Worm (Caenorhabditis elegans) whole organism, mixed stage, embryonic: ENCODE data around the gene mrp-5.

Source experiments
- lin-13 ChIP-seq: fragments of 150-350 bp; optimal IDR thresholded peaks from 2 replicates; lab custom pipeline; 2014; ENCODE audit warnings: missing biosample characterization, missing genetic modification characterization
- nhr-76 ChIP-seq: sonication (generic microtip); optimal IDR thresholded peaks from 2 replicates; lab custom pipeline; 2017; ENCODE audit warnings: missing biosample characterization, missing genetic modification characterization
- unc-39 ChIP-seq: fragments of 150-350 bp; optimal IDR thresholded peaks from 2 replicates; lab custom pipeline; 2014; ENCODE audit warnings: missing biosample characterization, missing genetic modification characterization

- TF ChIP-seq nhr-76 (tag; lab: Kevin White, UChicago) (no peak), unc-39 (tag; lab: Kevin White, UChicago) (no peak), lin-13 (no peak)
Measured at ce11 chrX:14993744-14994143, 47.6 kb upstream of the mrp-5 start.
